Fruit fly (Drosophila melanogaster) whole organism, embryonic: ENCODE measurements around the gene CG5376.

ENCODE experiments used
- ATbp ChIP-seq: fragments of 200-800 bp; sonication (Bioruptor generic); optimal IDR thresholded peaks from 2 replicates; lab custom pipeline; 2017; ENCODE audit warnings: missing biosample characterization, mild to moderate bottlenecking, missing genetic modification characterization, missing genetic modification reagents
- B-H2 ChIP-seq: fragments of 200-800 bp; sonication (Bioruptor generic); optimal IDR thresholded peaks from 2 replicates; lab custom pipeline; 2018; ENCODE audit warnings: missing biosample characterization, mild to moderate bottlenecking, missing genetic modification characterization
- CG10267 ChIP-seq: fragments of 200-800 bp; sonication (Bioruptor generic); optimal IDR thresholded peaks from 2 replicates; lab custom pipeline; 2018; ENCODE audit warnings: missing biosample characterization, mild to moderate bottlenecking, missing genetic modification characterization, moderate library complexity
- CG10959 ChIP-seq: fragments of 200-800 bp; sonication (Bioruptor generic); IDR thresholded peaks from 2 replicates; pipeline ENCODE4 v1.3.6; 2022; ENCODE audit warnings: missing biosample characterization, missing genetic modification characterization
- CG11093 ChIP-seq: fragments of 200-800 bp; sonication (Bioruptor generic); IDR thresholded peaks from 3 replicates; pipeline ENCODE4 v1.3.6; 2022; ENCODE audit warnings: missing biosample characterization, missing genetic modification characterization
- CG11695 ChIP-seq: fragments of 200-800 bp; sonication (Bioruptor generic); IDR thresholded peaks from 3 replicates; pipeline ENCODE4 v1.3.6; 2022; ENCODE audit warnings: missing biosample characterization, missing genetic modification characterization
- CG12659 ChIP-seq: fragments of 200-800 bp; sonication (Bioruptor generic); optimal IDR thresholded peaks from 3 replicates; lab custom pipeline; 2017; ENCODE audit warnings: mild to moderate bottlenecking, missing biosample characterization, missing genetic modification reagents, missing genetic modification characterization
- CG12942 ChIP-seq: fragments of 200-800 bp; sonication (Bioruptor generic); optimal IDR thresholded peaks from 3 replicates; lab custom pipeline; 2016; ENCODE audit warnings: missing biosample characterization, missing genetic modification characterization
- CG14965 ChIP-seq: fragments of 200-800 bp; sonication (Bioruptor generic); optimal IDR thresholded peaks from 2 replicates; lab custom pipeline; 2016; ENCODE audit warnings: missing biosample characterization, missing genetic modification characterization, borderline replicate concordance
- CG17186 ChIP-seq: fragments of 200-800 bp; sonication (Bioruptor generic); optimal IDR thresholded peaks from 3 replicates; lab custom pipeline; 2017; ENCODE audit warnings: missing biosample characterization, missing genetic modification reagents, missing genetic modification characterization
- CG17361 ChIP-seq: fragments of 200-800 bp; sonication (Bioruptor generic); IDR thresholded peaks from 3 replicates; pipeline ENCODE4 v1.3.6; 2022; ENCODE audit warnings: missing biosample characterization, missing genetic modification characterization
- CG17802 ChIP-seq: fragments of 200-800 bp; sonication (Bioruptor generic); optimal IDR thresholded peaks from 2 replicates; lab custom pipeline; 2018; ENCODE audit warnings: missing biosample characterization, mild to moderate bottlenecking, missing genetic modification characterization, moderate library complexity
- CG2120 ChIP-seq: fragments of 200-800 bp; sonication (Bioruptor generic); optimal IDR thresholded peaks from 3 replicates; lab custom pipeline; 2016; ENCODE audit warnings: missing biosample characterization, missing genetic modification characterization
- CG30020 ChIP-seq: fragments of 200-800 bp; optimal IDR thresholded peaks from 2 replicates; lab custom pipeline; 2019; ENCODE audit warnings: missing biosample characterization, mild to moderate bottlenecking, missing genetic modification characterization, moderate library complexity
- CG30403 ChIP-seq: fragments of 200-800 bp; sonication (Bioruptor generic); optimal IDR thresholded peaks from 3 replicates; lab custom pipeline; 2016; ENCODE audit warnings: missing biosample characterization, missing genetic modification characterization
- CG31224 ChIP-seq: fragments of 200-800 bp; sonication (Bioruptor generic); IDR thresholded peaks from 2 replicates; pipeline ENCODE4 v1.3.6; 2022; ENCODE audit warnings: missing biosample characterization, missing genetic modification characterization
- CG31388 ChIP-seq: fragments of 200-800 bp; sonication (Bioruptor generic); optimal IDR thresholded peaks from 2 replicates; lab custom pipeline; 2016; ENCODE audit warnings: missing biosample characterization, missing genetic modification characterization
- CG32767 ChIP-seq: fragments of 200-800 bp; sonication (Bioruptor generic); IDR thresholded peaks from 2 replicates; pipeline ENCODE4 v1.3.6; 2022; ENCODE audit warnings: missing biosample characterization, missing genetic modification characterization
- CG34422 ChIP-seq: fragments of 200-800 bp; sonication (Bioruptor generic); IDR thresholded peaks from 3 replicates; pipeline ENCODE4 v1.3.6; 2022; ENCODE audit warnings: missing biosample characterization, missing genetic modification characterization
- CG7928 ChIP-seq: fragments of 200-800 bp; sonication (Bioruptor generic); optimal IDR thresholded peaks from 2 replicates; lab custom pipeline; 2017; ENCODE audit warnings: missing biosample characterization, mild to moderate bottlenecking, missing genetic modification characterization
- CG9876 ChIP-seq: fragments of 200-800 bp; sonication (Bioruptor generic); optimal IDR thresholded peaks from 2 replicates; lab custom pipeline; 2016; ENCODE audit warnings: missing biosample characterization, missing genetic modification characterization
- D ChIP-seq, 2 experiments: fragments of 200-800 bp in 1 of 2; fragments of >200 bp in 1 of 2; sonication (Bioruptor generic) in 1 of 2; optimal IDR thresholded peaks; 2 replicates in 1 of 2; 3 replicates in 1 of 2; lab custom pipeline; 2017; ENCODE audit warnings: mild to moderate bottlenecking in 1 of 2, missing biosample characterization in 1 of 2, missing genetic modification characterization in 1 of 2, missing genetic modification reagents in 1 of 2
- Dll ChIP-seq: fragments of 200-800 bp; sonication (Bioruptor generic); IDR thresholded peaks from 4 replicates; pipeline ENCODE4 v1.3.6; 2022; ENCODE audit warnings: missing biosample characterization, missing genetic modification characterization; ENCODE audit not compliant: partially characterized antibody
- Doc2 ChIP-seq: fragments of 200-800 bp; sonication (Bioruptor generic); IDR thresholded peaks from 2 replicates; pipeline ENCODE4 v1.3.6; 2022; ENCODE audit warnings: missing biosample characterization, missing genetic modification characterization
- Fer2 ChIP-seq: fragments of 200-800 bp; sonication (Bioruptor generic); optimal IDR thresholded peaks from 2 replicates; lab custom pipeline; 2018; ENCODE audit warnings: missing biosample characterization, mild to moderate bottlenecking, missing genetic modification characterization, moderate library complexity
- Gug ChIP-seq: fragments of 200-800 bp; sonication (Bioruptor generic); IDR thresholded peaks from 4 replicates; pipeline ENCODE4 v1.3.6; 2022; ENCODE audit warnings: missing biosample characterization, missing genetic modification characterization
- H2.0 ChIP-seq: fragments of 200-800 bp; sonication (Bioruptor generic); IDR thresholded peaks from 2 replicates; pipeline ENCODE4 v1.3.6; 2022; ENCODE audit warnings: missing biosample characterization, missing genetic modification characterization
- MTF-1 ChIP-seq: fragments of 200-800 bp; sonication (Bioruptor generic); optimal IDR thresholded peaks from 2 replicates; lab custom pipeline; 2018; ENCODE audit warnings: missing biosample characterization, mild to moderate bottlenecking, missing genetic modification characterization, borderline replicate concordance
- Med ChIP-seq: fragments of 200-800 bp; sonication (Bioruptor generic); peaks from one replicate; lab custom pipeline; 2016; ENCODE audit warnings: missing biosample characterization, missing genetic modification characterization, mild to moderate bottlenecking, inconsistent platforms, moderate library complexity
- Nf-YB ChIP-seq: fragments of 200-800 bp; sonication (Bioruptor generic); optimal IDR thresholded peaks from 3 replicates; lab custom pipeline; 2019; ENCODE audit warnings: missing biosample characterization, mild to moderate bottlenecking, missing genetic modification characterization, moderate library complexity
- Ravus ChIP-seq: fragments of 200-800 bp; sonication (Bioruptor generic); IDR thresholded peaks from 2 replicates; pipeline ENCODE4 v1.3.6; 2022; ENCODE audit warnings: missing biosample characterization, missing genetic modification characterization
- Sox100B ChIP-seq: fragments of 200-800 bp; sonication (Bioruptor generic); optimal IDR thresholded peaks from 3 replicates; lab custom pipeline; 2018; ENCODE audit warnings: missing biosample characterization, mild to moderate bottlenecking, missing genetic modification characterization
- Xbp1 ChIP-seq: fragments of 200-800 bp; sonication (Bioruptor generic); optimal IDR thresholded peaks from 3 replicates; lab custom pipeline; 2016; ENCODE audit warnings: missing biosample characterization, mild to moderate bottlenecking, missing genetic modification characterization
- Xrp1 ChIP-seq: fragments of 200-800 bp; sonication (Bioruptor generic); IDR thresholded peaks from 2 replicates; pipeline ENCODE4 v1.3.6; 2022; ENCODE audit warnings: missing biosample characterization, missing genetic modification characterization
- abd-A ChIP-seq: fragments of 200-800 bp; sonication (Bioruptor generic); optimal IDR thresholded peaks from 3 replicates; lab custom pipeline; 2019; ENCODE audit warnings: missing biosample characterization, mild to moderate bottlenecking, missing genetic modification characterization, moderate library complexity
- ato ChIP-seq: fragments of 200-800 bp; sonication (Bioruptor generic); IDR thresholded peaks from 2 replicates; pipeline ENCODE4 v1.3.6; 2022; ENCODE audit warnings: missing biosample characterization, missing genetic modification characterization; ENCODE audit not compliant: partially characterized antibody
- dati ChIP-seq: fragments of 200-800 bp; sonication (Bioruptor generic); IDR thresholded peaks from 2 replicates; pipeline ENCODE4 v1.3.6; 2022; ENCODE audit warnings: missing biosample characterization, missing genetic modification characterization
- dimm ChIP-seq: fragments of 200-800 bp; sonication (Bioruptor generic); IDR thresholded peaks from 2 replicates; pipeline ENCODE4 v1.3.6; 2022; ENCODE audit warnings: missing biosample characterization, missing genetic modification characterization
- en ChIP-seq: fragments of 200-800 bp; sonication (Bioruptor generic); optimal IDR thresholded peaks from 2 replicates; lab custom pipeline; 2016; ENCODE audit warnings: missing biosample characterization, missing genetic modification characterization
- hbn ChIP-seq: fragments of 200-800 bp; sonication (Bioruptor generic); IDR thresholded peaks from 2 replicates; pipeline ENCODE4 v1.3.6; 2022; ENCODE audit warnings: missing biosample characterization, missing genetic modification characterization; ENCODE audit not compliant: partially characterized antibody
- jumu ChIP-seq: fragments of 200-800 bp; sonication (Bioruptor generic); optimal IDR thresholded peaks from 3 replicates; lab custom pipeline; 2016; ENCODE audit warnings: missing biosample characterization, missing genetic modification characterization
- rib ChIP-seq: fragments of 200-800 bp; sonication (Bioruptor generic); IDR thresholded peaks from 2 replicates; pipeline ENCODE4 v1.3.6; 2022; ENCODE audit warnings: missing biosample characterization, missing genetic modification characterization
- stwl ChIP-seq: fragments of 200-800 bp; sonication (Bioruptor generic); optimal IDR thresholded peaks from 3 replicates; lab custom pipeline; 2018; ENCODE audit warnings: missing biosample characterization, mild to moderate bottlenecking, missing genetic modification characterization, moderate library complexity
- sug ChIP-seq: fragments of 200-800 bp; optimal IDR thresholded peaks from 2 replicates; lab custom pipeline; 2019; ENCODE audit warnings: missing biosample characterization, mild to moderate bottlenecking, missing genetic modification characterization, moderate library complexity
- tin ChIP-seq: fragments of 200-800 bp; sonication (Bioruptor generic); optimal IDR thresholded peaks from 3 replicates; lab custom pipeline; 2016; ENCODE audit warnings: missing biosample characterization, missing genetic modification characterization
- tio ChIP-seq: fragments of 200-800 bp; sonication (Bioruptor generic); optimal IDR thresholded peaks from 2 replicates; lab custom pipeline; 2017; ENCODE audit warnings: missing biosample characterization, missing genetic modification characterization, inconsistent platforms
- ttk ChIP-seq: fragments of 200-800 bp; sonication (Bioruptor generic); IDR thresholded peaks from 2 replicates; pipeline ENCODE4 v2.1.2; 2022; ENCODE audit warnings: missing biosample characterization, missing genetic modification characterization
- zen ChIP-seq: fragments of 200-800 bp; sonication (Bioruptor generic); optimal IDR thresholded peaks from 3 replicates; lab custom pipeline; 2018; ENCODE audit warnings: missing biosample characterization, mild to moderate bottlenecking, missing genetic modification characterization, moderate library complexity

CG5376 gene

DNA sequence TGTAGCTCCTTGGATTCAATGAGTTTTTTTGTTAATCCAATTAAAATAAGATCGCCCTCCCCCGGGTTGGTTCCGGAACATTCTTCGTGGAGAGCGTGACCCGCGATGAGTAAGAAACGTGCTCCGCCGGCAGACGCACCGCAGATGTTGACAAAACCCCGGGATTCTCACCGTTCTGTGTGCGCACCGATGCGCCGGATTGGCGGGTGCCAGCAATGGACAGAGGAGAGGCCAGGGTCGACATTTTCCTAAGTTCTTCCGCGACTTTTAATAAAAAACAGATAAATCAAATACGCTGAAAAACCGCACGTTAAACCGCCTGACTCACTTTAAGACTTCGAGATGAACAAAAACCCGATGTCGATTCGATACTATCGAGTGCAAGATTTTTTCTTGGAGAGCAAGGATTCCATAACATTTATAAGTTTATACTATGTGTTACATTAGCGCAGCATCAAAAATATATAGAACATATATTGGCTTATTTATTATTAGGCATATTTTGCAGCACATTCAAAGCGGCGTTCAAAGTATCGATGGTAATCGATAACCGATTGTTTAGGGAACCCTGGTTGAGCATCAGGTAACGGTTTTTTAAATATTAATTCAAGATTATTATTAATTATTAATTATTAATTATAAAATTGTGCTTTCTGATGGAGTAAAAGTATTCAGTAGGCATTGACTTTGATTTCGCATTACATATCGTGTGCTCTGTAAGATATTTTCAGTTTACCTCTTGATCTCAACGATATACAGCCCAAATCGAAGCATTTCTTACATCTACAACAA lies 2.5 kb upstream of the CG5376 start, which contains the start of the genes CCT1 and tHMG1 (continued):
- TF ChIP-seq hbn (peak; percentile 95), CG2120 (GFP tag; lab: Kevin White, UChicago) (peak; percentile 27), CG17802 (tag; lab: Kevin White, UChicago) (no peak), Xrp1 (GFP tag; lab: Robert Waterston, UW) (no peak), CG12659 (GFP tag; lab: Kevin White, UChicago) (peak; percentile 35), tin (GFP tag; lab: Kevin White, UChicago) (no peak), B-H2 (peak; percentile 37), Dll (GFP tag; lab: Robert Waterston, UW) (peak; percentile 98)

DNA sequence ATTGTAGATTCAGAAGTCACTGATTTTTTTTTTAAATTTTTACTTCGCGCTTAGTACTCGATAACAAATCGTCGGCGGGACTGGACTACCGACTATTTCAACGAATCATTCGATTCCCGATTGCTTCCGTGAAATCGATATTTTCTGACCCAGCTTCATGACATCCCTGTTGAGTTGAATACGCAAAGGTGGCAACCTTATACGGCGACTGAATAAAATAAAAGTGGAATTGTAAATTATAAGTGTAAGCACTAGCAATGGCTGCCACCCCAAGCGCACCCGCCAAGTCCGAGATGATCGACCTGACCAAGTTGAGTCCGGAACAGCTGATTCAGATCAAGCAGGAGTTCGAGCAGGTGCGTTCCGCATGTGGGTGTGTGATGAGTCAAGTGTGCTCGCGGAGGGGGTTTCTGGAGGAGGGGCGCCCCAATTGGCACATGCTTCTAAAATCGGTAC lies 1.7 kb downstream of the CG5376 start, which contains the start of gene Pfdn5:
Gene Pfdn5 (plus strand): TSS at position 3 of the 456 bp plus-strand sequence.
- peak; percentile 4 for TF ChIP-seq CG17186 (GFP tag; lab: Kevin White, UChicago)
- TF ChIP-seq Sox100B (GFP tag; lab: Kevin White, UChicago): no peak
- no peak for TF ChIP-seq CG32767
- TF ChIP-seq Med (GFP tag; lab: Kevin White, UChicago): peak; percentile 87
- no peak for TF ChIP-seq CG31224 (GFP tag; lab: Robert Waterston, UW)
- TF ChIP-seq stwl: peak; percentile 95
- no peak for TF ChIP-seq CG11093 (GFP tag; lab: Robert Waterston, UW)
- no peak for TF ChIP-seq Doc2 (GFP tag; lab: Robert Waterston, UW)
- no peak for TF ChIP-seq ttk (GFP tag; lab: Robert Waterston, UW)
- TF ChIP-seq CG34422 (GFP tag; lab: Robert Waterston, UW): no peak
- TF ChIP-seq CG10267 (tag; lab: Kevin White, UChicago): peak; percentile 50
- no peak for TF ChIP-seq Gug (GFP tag; lab: Robert Waterston, UW)
- TF ChIP-seq dimm (GFP tag; lab: Robert Waterston, UW): no peak
- TF ChIP-seq CG10959 (GFP tag; lab: Robert Waterston, UW): no peak
- TF ChIP-seq CG11695: no peak
- TF ChIP-seq CG17361: no peak
- TF ChIP-seq Xbp1 (GFP tag; lab: Kevin White, UChicago): no peak
- no peak for TF ChIP-seq Fer2 (tag; lab: Kevin White, UChicago)
- TF ChIP-seq dati (GFP tag; lab: Robert Waterston, UW): no peak
- no peak for TF ChIP-seq ATbp (GFP tag; lab: Kevin White, UChicago)
- no peak for TF ChIP-seq D (optimal IDR thresholded peaks at IDR 0.05; lab: Kevin White, UChicago)
- no peak for TF ChIP-seq D (GFP tag; optimal IDR thresholded peaks at IDR 0.05; lab: Kevin White, UChicago)
- TF ChIP-seq zen (tag; lab: Kevin White, UChicago): no peak
- peak; percentile 72 for TF ChIP-seq CG12659 (GFP tag; lab: Kevin White, UChicago)
- TF ChIP-seq CG12942: no peak
- TF ChIP-seq CG7928 (GFP tag; lab: Kevin White, UChicago): peak; percentile 53
- TF ChIP-seq jumu (GFP tag; lab: Kevin White, UChicago): no peak
- 0 out of 2 replicates have a peak, but pooled peaks have one; percentile 37 for TF ChIP-seq rib (GFP tag; lab: Robert Waterston, UW)
- TF ChIP-seq CG30403 (GFP tag; lab: Kevin White, UChicago): no peak
- TF ChIP-seq H2.0 (GFP tag; lab: Robert Waterston, UW): no peak
- no peak for TF ChIP-seq sug
- no peak for TF ChIP-seq abd-A (tag; lab: Kevin White, UChicago)
- no peak for TF ChIP-seq CG9876 (GFP tag; lab: Kevin White, UChicago)
- TF ChIP-seq CG14965 (GFP tag; lab: Kevin White, UChicago): no peak
- TF ChIP-seq Ravus (GFP tag; lab: Robert Waterston, UW): no peak
- no peak for TF ChIP-seq Nf-YB (GFP tag; lab: Kevin White, UChicago)
- peak; percentile 91 for TF ChIP-seq ato (GFP tag; lab: Robert Waterston, UW)
- no peak for TF ChIP-seq en (GFP tag; lab: Kevin White, UChicago)
- no peak for TF ChIP-seq CG31388 (GFP tag; lab: Kevin White, UChicago)
- no peak for TF ChIP-seq tio (GFP tag; lab: Kevin White, UChicago)
- no peak for TF ChIP-seq MTF-1 (GFP tag; lab: Kevin White, UChicago)
- TF ChIP-seq CG30020 (tag; lab: Kevin White, UChicago): no peak
